Fruit fly (Drosophila melanogaster): ENCODE data around the gene CG17776.

- no peak for TF ChIP-seq CG8478 (optimal IDR thresholded peaks at IDR 0.05)
- TF ChIP-seq psq (optimal IDR thresholded peaks at IDR 0.05), result no peak
- TF ChIP-seq pan (optimal IDR thresholded peaks at IDR 0.05), result no peak
Observed at dm6 chrX:2168485-2169199, 15.9 kb upstream of the CG17776 start.
